Worm (Caenorhabditis elegans): ENCODE measurements around the gene srh-36.

The srh-36 gene

DNA sequence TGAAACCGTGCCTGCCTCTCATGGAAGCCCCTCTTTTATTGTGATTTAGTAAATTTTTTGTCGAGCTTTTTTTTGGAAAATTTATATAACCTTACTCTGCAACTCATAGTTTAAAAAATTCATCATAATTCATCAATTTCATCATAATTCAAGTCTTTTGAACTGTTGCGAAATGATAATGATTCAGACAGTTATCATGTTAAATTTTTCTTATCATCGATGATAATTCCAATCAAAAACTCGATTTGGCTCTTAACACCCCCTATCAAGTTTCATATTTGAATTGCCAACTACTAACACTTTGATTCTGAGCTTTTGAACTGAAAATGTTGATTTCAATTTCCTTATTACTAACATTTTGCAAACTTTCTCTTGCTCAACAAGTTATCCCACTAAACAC is 11.3 kb downstream of the srh-36 start, which contains the start of gene F54E2.1:
F54E2.1 (plus strand) TSS at position 235 of the 400 bp plus-strand sequence.
- TF ChIP-seq C08G9.2 (tag; optimal IDR thresholded peaks at IDR 0.05): no peak
- no peak for TF ChIP-seq rnt-1 (tag; optimal IDR thresholded peaks at IDR 0.05)
- TF ChIP-seq ceh-48 (tag; optimal IDR thresholded peaks at IDR 0.05): no peak
- no peak for TF ChIP-seq Y22D7AL.16 (tag; optimal IDR thresholded peaks at IDR 0.05)
- TF ChIP-seq fax-1 (tag; optimal IDR thresholded peaks at IDR 0.05): no peak
- no peak for TF ChIP-seq hlh-8 (tag; optimal IDR thresholded peaks at IDR 0.05)
- peak; percentile 45 for TF ChIP-seq elt-2 (tag; optimal IDR thresholded peaks at IDR 0.05)
- no peak for TF ChIP-seq C38D4.7 (GFP tag; optimal IDR thresholded peaks at IDR 0.05)
- TF ChIP-seq elt-4 (tag; optimal IDR thresholded peaks at IDR 0.05): no peak

DNA sequence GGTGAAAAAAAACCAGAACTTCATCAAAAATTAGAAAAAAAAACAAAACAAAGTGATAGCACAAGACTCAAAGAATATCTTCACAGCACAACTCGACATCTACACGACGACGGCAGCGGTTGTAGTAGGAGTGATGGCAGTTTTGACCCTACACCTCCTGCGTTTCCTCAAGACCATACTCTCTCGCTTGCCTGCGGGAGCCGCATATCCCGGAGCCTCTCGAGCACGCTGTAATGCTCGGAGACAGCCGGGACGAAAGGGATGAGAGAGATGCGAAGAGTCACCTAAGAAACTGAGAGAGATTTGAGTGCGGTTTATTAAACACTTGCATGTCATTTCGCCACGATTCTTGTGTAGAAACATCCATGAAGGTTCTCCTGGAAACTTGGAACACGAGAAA is 12.0 kb downstream of the srh-36 start:
- TF ChIP-seq ceh-18 (tag; optimal IDR thresholded peaks at IDR 0.05) (peak; percentile 45), ceh-9 (tag; optimal IDR thresholded peaks at IDR 0.05) (no peak), ceh-22 (tag; optimal IDR thresholded peaks at IDR 0.05) (no peak), rnt-1 (tag; optimal IDR thresholded peaks at IDR 0.05) (peak; percentile 82)

DNA sequence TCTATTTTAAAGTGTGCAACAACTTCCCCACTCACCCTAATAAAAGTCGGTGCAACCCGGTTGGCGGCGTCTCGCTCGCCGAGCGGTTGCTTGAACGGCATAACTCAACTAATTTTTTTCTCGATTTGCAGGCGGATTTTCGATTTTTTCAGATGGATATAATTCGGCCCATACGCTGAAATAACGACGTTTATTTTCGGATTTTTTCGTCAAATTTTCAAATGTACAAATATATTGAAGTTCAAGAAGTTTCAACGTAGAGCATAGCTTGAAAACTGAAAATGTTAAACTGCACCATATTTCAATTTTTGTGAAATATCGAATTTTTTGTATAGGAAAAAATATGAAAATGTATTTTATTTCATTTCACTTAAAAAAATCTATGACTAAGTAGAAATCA is 13.7 kb downstream of the srh-36 start, which contains the start of gene ketn-1:
ketn-1 (minus strand) TSS at position 101 of the 400 bp plus-strand sequence.
- TF ChIP-seq nhr-11 (tag; optimal IDR thresholded peaks at IDR 0.05): no peak
- no peak for TF ChIP-seq ceh-34 (tag; optimal IDR thresholded peaks at IDR 0.05)
- no peak for TF ChIP-seq tbx-2 (tag; optimal IDR thresholded peaks at IDR 0.05)
- TF ChIP-seq fax-1 (tag; optimal IDR thresholded peaks at IDR 0.05): no peak
- TF ChIP-seq sox-2 (GFP tag; IDR thresholded peaks at IDR 0.05): no peak
- no peak for TF ChIP-seq tbx-7 (tag; optimal IDR thresholded peaks at IDR 0.05)
- no peak for TF ChIP-seq pros-1 (tag; optimal IDR thresholded peaks at IDR 0.05)
- TF ChIP-seq ets-4 (tag; optimal IDR thresholded peaks at IDR 0.05): no peak
- TF ChIP-seq npax-4 (tag; optimal IDR thresholded peaks at IDR 0.05): no peak
- no peak for TF ChIP-seq ceh-22 (tag; optimal IDR thresholded peaks at IDR 0.05)
- no peak for TF ChIP-seq rnt-1 (tag; optimal IDR thresholded peaks at IDR 0.05)

DNA sequence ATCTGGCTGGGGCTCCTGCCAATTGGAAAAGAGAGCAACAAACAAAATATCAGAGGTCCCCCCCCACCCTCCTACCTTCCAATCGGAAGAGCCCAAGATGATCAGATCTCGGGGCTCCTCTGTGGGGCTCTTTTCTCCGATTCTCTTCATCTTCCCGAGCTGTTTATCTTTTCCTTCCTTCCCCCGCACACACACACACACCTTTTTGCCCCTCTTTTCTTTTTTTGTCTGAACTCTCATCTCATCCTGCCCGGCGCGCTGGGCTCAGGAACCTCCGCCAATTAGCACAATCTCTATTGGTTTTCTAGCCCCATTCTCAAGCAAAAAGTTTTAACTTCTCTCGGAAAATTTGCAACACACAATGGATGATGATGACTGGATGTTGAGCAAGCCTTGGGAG is 18.2 kb downstream of the srh-36 start:
- peak; percentile 66 for TF ChIP-seq nfya-1 (tag; optimal IDR thresholded peaks at IDR 0.05)
- peak; percentile 62 for TF ChIP-seq ceh-18 (tag; optimal IDR thresholded peaks at IDR 0.05)
- no peak for TF ChIP-seq ceh-9 (tag; optimal IDR thresholded peaks at IDR 0.05)

DNA sequence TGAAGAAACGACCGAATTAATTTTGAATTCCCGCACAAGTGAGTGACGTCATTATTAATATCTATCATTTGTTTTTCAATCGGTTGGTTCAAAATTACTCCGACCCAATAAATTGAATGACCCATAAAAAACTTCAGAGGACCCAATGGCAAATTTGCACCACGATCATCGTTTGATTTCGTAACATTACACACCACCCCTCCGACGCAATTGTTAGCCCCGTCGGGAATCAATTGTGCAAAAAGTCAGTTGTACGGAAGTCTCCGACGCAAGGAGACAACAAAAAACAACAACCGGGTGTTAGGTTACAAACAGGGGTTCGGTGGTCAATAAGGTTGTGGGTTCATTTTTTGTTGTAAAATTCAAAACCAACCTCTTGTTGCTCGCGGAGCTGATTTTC is 19.5 kb downstream of the srh-36 start:
- no peak for TF ChIP-seq hlh-30 (tag; optimal IDR thresholded peaks at IDR 0.05; ENCODE audit: insufficient read depth)
- TF ChIP-seq mec-3 (tag; optimal IDR thresholded peaks at IDR 0.05; ENCODE audit: borderline replicate concordance): no peak
- no peak for TF ChIP-seq gmeb-2 (tag; optimal IDR thresholded peaks at IDR 0.05)
- no peak for TF ChIP-seq elt-4 (tag; optimal IDR thresholded peaks at IDR 0.05)
- TF ChIP-seq lim-6 (tag; optimal IDR thresholded peaks at IDR 0.05): no peak
- no peak for TF ChIP-seq ceh-18 (tag; optimal IDR thresholded peaks at IDR 0.05)
- no peak for TF ChIP-seq fkh-10 (GFP tag; optimal IDR thresholded peaks at IDR 0.05)
- TF ChIP-seq elt-2 (tag; optimal IDR thresholded peaks at IDR 0.05): no peak
- TF ChIP-seq ref-2 (tag; optimal IDR thresholded peaks at IDR 0.05): no peak

DNA sequence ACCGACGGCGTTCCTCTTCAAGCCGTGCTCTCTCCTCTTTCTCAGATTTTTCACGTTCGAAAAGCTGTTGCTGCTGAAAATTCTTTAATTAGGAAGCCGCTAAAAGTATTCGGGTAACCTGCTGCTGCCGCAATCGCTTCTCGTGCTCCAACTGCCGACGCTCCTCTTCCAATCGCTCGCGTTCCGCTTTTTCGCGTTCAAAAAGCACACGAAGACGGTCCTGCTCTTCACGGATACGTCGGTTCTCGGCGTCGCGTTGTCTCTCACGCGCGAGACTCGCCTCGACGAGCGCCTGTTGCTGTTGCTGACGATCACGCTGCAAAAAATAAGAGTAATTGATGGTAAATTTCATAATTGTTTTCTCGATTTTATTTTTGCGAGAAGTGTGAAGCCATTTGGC is 20.8 kb downstream of the srh-36 start:
- no peak for TF ChIP-seq ceh-19 (GFP tag; optimal IDR thresholded peaks at IDR 0.05)
- TF ChIP-seq ahr-1 (tag; optimal IDR thresholded peaks at IDR 0.05): no peak
- TF ChIP-seq ceh-31 (tag; optimal IDR thresholded peaks at IDR 0.05): no peak
- TF ChIP-seq nfya-1 (tag; optimal IDR thresholded peaks at IDR 0.05): no peak
- peak; percentile 7 for TF ChIP-seq hlh-6 (tag; optimal IDR thresholded peaks at IDR 0.05)
- no peak for TF ChIP-seq hlh-13 (GFP tag; optimal IDR thresholded peaks at IDR 0.05)
- no peak for TF ChIP-seq F13H6.1 (tag; optimal IDR thresholded peaks at IDR 0.05)
